Fruit fly (Drosophila melanogaster) whole organism, embryonic: ENCODE results near the gene CG3999.

ENCODE experiments used
- Asciz ChIP-seq: fragments of 200-800 bp; sonication (Bioruptor generic); optimal IDR thresholded peaks from 2 replicates; lab custom pipeline; 2017; ENCODE audit warnings: missing biosample characterization, mild to moderate bottlenecking, missing genetic modification characterization, missing genetic modification reagents
- B-H1 ChIP-seq: fragments of 200-800 bp; sonication (Bioruptor generic); IDR thresholded peaks from 3 replicates; pipeline ENCODE4 v1.3.6; 2022; ENCODE audit warnings: missing biosample characterization, missing genetic modification characterization
- CG10431 ChIP-seq: fragments of 200-800 bp; sonication (Bioruptor generic); optimal IDR thresholded peaks from 3 replicates; lab custom pipeline; 2018; ENCODE audit warnings: missing biosample characterization, mild to moderate bottlenecking, missing genetic modification characterization
- CG11456 ChIP-seq: fragments of 200-800 bp; sonication (Bioruptor generic); IDR thresholded peaks from 3 replicates; pipeline ENCODE4 v1.3.6; 2022; ENCODE audit warnings: missing biosample characterization, missing genetic modification characterization
- CG14441 ChIP-seq: fragments of 200-800 bp; sonication (Bioruptor generic); IDR thresholded peaks from 2 replicates; pipeline ENCODE4 v1.3.6; 2022; ENCODE audit warnings: missing biosample characterization, missing genetic modification characterization
- CG17829 ChIP-seq: fragments of 200-800 bp; optimal IDR thresholded peaks from 2 replicates; lab custom pipeline; 2019; ENCODE audit warnings: missing biosample characterization, mild to moderate bottlenecking, missing genetic modification characterization, moderate library complexity
- CG1832 ChIP-seq: fragments of 200-800 bp; sonication (Bioruptor generic); optimal IDR thresholded peaks from 2 replicates; lab custom pipeline; 2017; ENCODE audit warnings: missing biosample characterization, mild to moderate bottlenecking, missing genetic modification characterization, inconsistent platforms
- CG2875 ChIP-seq: fragments of 200-800 bp; sonication (Bioruptor generic); optimal IDR thresholded peaks from 2 replicates; lab custom pipeline; 2017; ENCODE audit warnings: missing biosample characterization, mild to moderate bottlenecking, missing genetic modification characterization, missing genetic modification reagents
- CG31365 ChIP-seq: fragments of 200-800 bp; sonication (Bioruptor generic); optimal IDR thresholded peaks from 2 replicates; lab custom pipeline; 2018; ENCODE audit warnings: missing biosample characterization, mild to moderate bottlenecking, missing genetic modification characterization
- CG32772 ChIP-seq: fragments of 200-800 bp; sonication (Bioruptor generic); IDR thresholded peaks from 2 replicates; pipeline ENCODE4 v1.3.6; 2022; ENCODE audit warnings: missing biosample characterization, missing genetic modification characterization
- CG33213 ChIP-seq: fragments of 200-800 bp; sonication (Bioruptor generic); optimal IDR thresholded peaks from 3 replicates; lab custom pipeline; 2016; ENCODE audit warnings: missing biosample characterization, missing genetic modification characterization
- CG7357 ChIP-seq: fragments of 200-800 bp; sonication (Bioruptor generic); IDR thresholded peaks from 3 replicates; pipeline ENCODE4 v1.3.6; 2022; ENCODE audit warnings: missing biosample characterization, missing genetic modification characterization
- CG7745 ChIP-seq: fragments of 200-800 bp; sonication (Bioruptor generic); optimal IDR thresholded peaks from 2 replicates; lab custom pipeline; 2018; ENCODE audit warnings: missing biosample characterization, mild to moderate bottlenecking, missing genetic modification characterization, moderate library complexity
- CG8089 ChIP-seq: fragments of 200-800 bp; sonication (Bioruptor generic); optimal IDR thresholded peaks from 3 replicates; lab custom pipeline; 2016; ENCODE audit warnings: missing biosample characterization, missing genetic modification characterization
- CG8765 ChIP-seq: fragments of 200-800 bp; sonication (Bioruptor generic); IDR thresholded peaks from 2 replicates; pipeline ENCODE4 v1.3.6; 2022; ENCODE audit warnings: missing biosample characterization, missing genetic modification characterization
- CG9609 ChIP-seq: fragments of 200-800 bp; sonication (Bioruptor generic); optimal IDR thresholded peaks from 3 replicates; lab custom pipeline; 2016; ENCODE audit warnings: missing biosample characterization, missing genetic modification characterization
- Dip3 ChIP-seq: fragments of 200-800 bp; sonication (Bioruptor generic); optimal IDR thresholded peaks from 3 replicates; lab custom pipeline; 2016; ENCODE audit warnings: missing biosample characterization, missing genetic modification characterization
- Drgx ChIP-seq: fragments of 200-800 bp; sonication (Bioruptor generic); IDR thresholded peaks from 2 replicates; pipeline ENCODE4 v1.3.6; 2022; ENCODE audit warnings: missing biosample characterization, missing genetic modification characterization
- Elba2 ChIP-seq: fragments of 200-800 bp; sonication (Bioruptor generic); optimal IDR thresholded peaks from 3 replicates; lab custom pipeline; 2016; ENCODE audit warnings: missing biosample characterization, missing genetic modification characterization
- Ets97D ChIP-seq: fragments of 200-800 bp; sonication (Bioruptor generic); optimal IDR thresholded peaks from 3 replicates; lab custom pipeline; 2016; ENCODE audit warnings: missing biosample characterization, missing genetic modification characterization
- HLH54F ChIP-seq: fragments of 200-800 bp; sonication (Bioruptor generic); optimal IDR thresholded peaks from 3 replicates; lab custom pipeline; 2016; ENCODE audit warnings: missing biosample characterization, missing genetic modification characterization
- Hr51 ChIP-seq, 2 experiments: fragments of 200-800 bp; sonication (Bioruptor generic); optimal IDR thresholded peaks; 2 replicates in 1 of 2; 3 replicates in 1 of 2; lab custom pipeline; 2016 to 2018; ENCODE audit warnings: missing biosample characterization in 2 of 2, missing genetic modification characterization in 2 of 2, mild to moderate bottlenecking in 1 of 2, moderate library complexity in 1 of 2
- Poxn ChIP-seq: fragments of 200-800 bp; sonication (Bioruptor generic); IDR thresholded peaks from 2 replicates; pipeline ENCODE4 v1.3.6; 2022; ENCODE audit warnings: missing biosample characterization, missing genetic modification characterization
- Tbp ChIP-seq: fragments of >200 bp; optimal IDR thresholded peaks from 2 replicates; lab custom pipeline; 2018; ENCODE audit warnings: missing biosample characterization, missing genetic modification characterization
- Usf ChIP-seq: fragments of 200-800 bp; sonication (Bioruptor generic); optimal IDR thresholded peaks from 2 replicates; lab custom pipeline; 2017; ENCODE audit warnings: missing genotype, missing biosample characterization, missing genetic modification characterization
- al ChIP-seq: fragments of 200-800 bp; sonication (Bioruptor generic); IDR thresholded peaks from 2 replicates; pipeline ENCODE4 v1.3.6; 2022; ENCODE audit warnings: missing biosample characterization, missing genetic modification characterization
- bcd ChIP-seq: fragments of 200-800 bp; sonication (Bioruptor generic); optimal IDR thresholded peaks from 2 replicates; lab custom pipeline; 2017; ENCODE audit warnings: missing biosample characterization, mild to moderate bottlenecking, missing genetic modification characterization
- chinmo ChIP-seq: fragments of 200-800 bp; sonication (Bioruptor generic); IDR thresholded peaks from 4 replicates; pipeline ENCODE4 v1.3.6; 2022; ENCODE audit warnings: missing biosample characterization, missing genetic modification characterization; ENCODE audit not compliant: partially characterized antibody
- chn ChIP-seq: fragments of 200-800 bp; sonication (Bioruptor generic); optimal IDR thresholded peaks from 2 replicates; lab custom pipeline; 2016; ENCODE audit warnings: missing biosample characterization, missing genetic modification characterization
- ci ChIP-seq: fragments of 200-800 bp; sonication (Bioruptor generic); IDR thresholded peaks from 3 replicates; pipeline ENCODE4 v1.3.6; 2022; ENCODE audit warnings: missing biosample characterization, missing genetic modification characterization
- crp ChIP-seq, 2 experiments: fragments of 200-800 bp; sonication (Bioruptor generic); optimal IDR thresholded peaks; 2 replicates in 1 of 2; 3 replicates in 1 of 2; lab custom pipeline; 2017; ENCODE audit warnings: missing biosample characterization in 2 of 2, missing genetic modification characterization in 2 of 2, mild to moderate bottlenecking in 1 of 2, moderate library complexity in 1 of 2
- cwo ChIP-seq: fragments of 200-800 bp; sonication (Bioruptor generic); optimal IDR thresholded peaks from 3 replicates; lab custom pipeline; 2017; ENCODE audit warnings: missing biosample characterization, missing genetic modification characterization, mild to moderate bottlenecking, moderate library complexity, missing genetic modification reagents
- ems ChIP-seq: fragments of 200-800 bp; sonication (Bioruptor generic); optimal IDR thresholded peaks from 3 replicates; lab custom pipeline; 2016; ENCODE audit warnings: missing biosample characterization, missing genetic modification characterization
- gcm ChIP-seq: fragments of 200-800 bp; sonication (Bioruptor generic); optimal IDR thresholded peaks from 2 replicates; lab custom pipeline; 2019; ENCODE audit warnings: missing biosample characterization, mild to moderate bottlenecking, missing genetic modification characterization, moderate library complexity
- gem ChIP-seq: fragments of 200-800 bp; sonication (Bioruptor generic); optimal IDR thresholded peaks from 2 replicates; lab custom pipeline; 2019; ENCODE audit warnings: missing biosample characterization, mild to moderate bottlenecking, missing genetic modification characterization, moderate library complexity
- grau ChIP-seq: fragments of 200-800 bp; optimal IDR thresholded peaks from 3 replicates; lab custom pipeline; 2019; ENCODE audit warnings: missing biosample characterization, mild to moderate bottlenecking, missing genetic modification characterization, moderate library complexity
- gro ChIP-seq: fragments of 200-800 bp; sonication (Bioruptor generic); optimal IDR thresholded peaks from 2 replicates; lab custom pipeline; 2016; ENCODE audit warnings: missing biosample characterization, missing genetic modification characterization
- hth ChIP-seq: fragments of >200 bp; optimal IDR thresholded peaks from 2 replicates; lab custom pipeline; 2017; ENCODE audit warnings: inconsistent platforms
- kay ChIP-seq: fragments of 200-800 bp; sonication (Bioruptor generic); optimal IDR thresholded peaks from 2 replicates; lab custom pipeline; 2016; ENCODE audit warnings: missing biosample characterization, missing genetic modification characterization
- kni ChIP-seq: fragments of 200-800 bp; sonication (Bioruptor generic); optimal IDR thresholded peaks from 3 replicates; lab custom pipeline; 2017; ENCODE audit warnings: mild to moderate bottlenecking, missing biosample characterization, missing genetic modification reagents, missing genetic modification characterization
- lmd ChIP-seq: fragments of 200-800 bp; sonication (Bioruptor generic); IDR thresholded peaks from 2 replicates; pipeline ENCODE4 v1.3.6; 2022; ENCODE audit warnings: missing biosample characterization, missing genetic modification characterization
- mam ChIP-seq: fragments of 200-800 bp; sonication (Bioruptor generic); optimal IDR thresholded peaks from 3 replicates; lab custom pipeline; 2016; ENCODE audit warnings: missing biosample characterization, missing genetic modification characterization
- mld ChIP-seq: fragments of 200-800 bp; sonication (Bioruptor generic); IDR thresholded peaks from 3 replicates; pipeline ENCODE4 v1.3.6; 2022; ENCODE audit warnings: missing biosample characterization, missing genetic modification characterization; ENCODE audit not compliant: partially characterized antibody
- pros ChIP-seq: fragments of 200-800 bp; sonication (Bioruptor generic); optimal IDR thresholded peaks from 3 replicates; lab custom pipeline; 2019; ENCODE audit warnings: missing biosample characterization, mild to moderate bottlenecking, missing genetic modification characterization, moderate library complexity
- rib ChIP-seq: fragments of 200-800 bp; sonication (Bioruptor generic); IDR thresholded peaks from 2 replicates; pipeline ENCODE4 v1.3.6; 2022; ENCODE audit warnings: missing biosample characterization, missing genetic modification characterization
- slbo ChIP-seq: fragments of 200-800 bp; sonication (Bioruptor generic); IDR thresholded peaks from 2 replicates; pipeline ENCODE4 v1.3.6; 2022; ENCODE audit warnings: missing biosample characterization, missing genetic modification characterization
- stwl ChIP-seq: fragments of 200-800 bp; sonication (Bioruptor generic); optimal IDR thresholded peaks from 3 replicates; lab custom pipeline; 2018; ENCODE audit warnings: missing biosample characterization, mild to moderate bottlenecking, missing genetic modification characterization, moderate library complexity
- zf30C ChIP-seq: fragments of 200-800 bp; sonication (Bioruptor generic); optimal IDR thresholded peaks from 3 replicates; lab custom pipeline; 2018; ENCODE audit warnings: missing biosample characterization, mild to moderate bottlenecking, missing genetic modification characterization
- zfh1 ChIP-seq: fragments of 200-800 bp; sonication (Bioruptor generic); IDR thresholded peaks from 3 replicates; pipeline ENCODE4 v1.3.6; 2022; ENCODE audit warnings: missing biosample characterization, missing genetic modification characterization

Gene CG3999

DNA sequence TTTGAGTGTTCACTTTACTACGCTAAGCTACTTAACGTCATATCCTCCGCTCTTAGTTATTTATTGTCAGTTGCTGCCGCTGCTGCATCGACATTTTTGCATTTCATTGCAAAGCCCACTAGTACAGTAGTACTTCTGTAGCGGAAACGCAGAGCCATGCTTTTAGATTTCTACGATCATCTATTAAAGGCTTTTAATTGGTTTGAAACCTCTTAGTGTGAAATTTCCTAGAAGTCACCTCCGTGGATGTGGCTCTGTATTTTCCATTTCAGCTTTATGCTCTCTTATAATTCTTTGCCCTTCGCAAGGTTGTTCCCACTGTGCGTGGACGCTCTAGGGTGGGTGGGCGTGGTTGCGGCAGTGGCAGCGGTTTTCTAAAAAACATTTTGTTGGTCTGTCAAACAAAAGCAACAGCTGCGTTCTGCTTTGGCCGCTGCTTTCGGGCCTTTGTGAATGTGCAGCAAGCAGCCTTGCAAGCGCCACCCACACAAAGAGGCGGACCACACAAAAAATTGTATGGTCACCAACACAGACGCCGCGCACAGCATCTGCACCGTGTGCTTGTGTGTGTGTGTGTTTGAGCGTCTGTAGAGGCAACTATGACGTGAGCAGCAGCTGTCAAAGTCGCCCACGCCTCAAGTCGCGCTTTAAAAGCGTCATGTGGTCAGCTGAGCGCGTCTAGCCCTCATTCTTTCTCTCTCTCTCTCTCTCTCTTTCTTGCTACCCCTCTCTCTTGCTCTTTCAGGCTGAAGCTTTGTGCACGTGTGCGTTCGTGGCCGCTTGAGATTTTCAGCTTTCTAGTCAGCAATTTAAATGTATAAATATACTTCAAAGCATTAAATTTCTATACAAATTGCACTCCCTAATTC is 15.5 kb downstream of the CG3999 start (continued):
- no peak for TF ChIP-seq bcd
- peak in 1 of 2 experiments; percentile 7 for TF ChIP-seq Hr51 (GFP tag; optimal IDR thresholded peaks at IDR 0.05; lab: Kevin White, UChicago)
- no peak for TF ChIP-seq HLH54F (GFP tag; lab: Kevin White, UChicago)
- TF ChIP-seq Tbp (GFP tag; lab: Kevin White, UChicago): no peak
- no peak for TF ChIP-seq mld (GFP tag; lab: Robert Waterston, UW)
- no peak for TF ChIP-seq al (GFP tag; lab: Robert Waterston, UW)
- TF ChIP-seq CG33213 (GFP tag; lab: Kevin White, UChicago): no peak
- TF ChIP-seq Usf (GFP tag; lab: Kevin White, UChicago): no peak
- no peak for TF ChIP-seq CG32772 (GFP tag; lab: Robert Waterston, UW)
- TF ChIP-seq cwo (GFP tag; lab: Kevin White, UChicago): peak; percentile 60
- peak; percentile 26 for TF ChIP-seq gem (tag; lab: Kevin White, UChicago)
- TF ChIP-seq CG8089 (GFP tag; lab: Kevin White, UChicago): no peak
- TF ChIP-seq chinmo (GFP tag; lab: Robert Waterston, UW): peak; percentile 86; the same call in 1 of the 4 replicates
- no peak for TF ChIP-seq rib (GFP tag; lab: Robert Waterston, UW)
- no peak for TF ChIP-seq stwl (tag; lab: Kevin White, UChicago)
- TF ChIP-seq chn (GFP tag; lab: Kevin White, UChicago): peak; percentile 28
- peak; percentile 50 for TF ChIP-seq Drgx (GFP tag; lab: Robert Waterston, UW)
- TF ChIP-seq Ets97D: no peak
- no peak for TF ChIP-seq CG7745 (tag; lab: Kevin White, UChicago)
- no peak for TF ChIP-seq CG8765 (GFP tag; lab: Robert Waterston, UW)
- TF ChIP-seq kni (GFP tag; lab: Kevin White, UChicago): no peak
- no peak for TF ChIP-seq ems (GFP tag; lab: Kevin White, UChicago)
- TF ChIP-seq pros: peak; percentile 11
- no peak for TF ChIP-seq zf30C (GFP tag; lab: Kevin White, UChicago)
- TF ChIP-seq gro (GFP tag; lab: Kevin White, UChicago): no peak
- peak; percentile 16; the same call in 1 of the 2 replicates for TF ChIP-seq slbo (GFP tag; lab: Robert Waterston, UW)
- no peak for TF ChIP-seq CG17829 (tag; lab: Kevin White, UChicago)
- TF ChIP-seq lmd (GFP tag; lab: Robert Waterston, UW): peak; percentile 13; the same call in 1 of the 2 replicates
- no peak for TF ChIP-seq CG11456 (GFP tag; lab: Robert Waterston, UW)
- TF ChIP-seq CG9609: no peak
- 0 out of 3 replicates have a peak, but pooled peaks have one; percentile 28 for TF ChIP-seq CG7357 (GFP tag; lab: Robert Waterston, UW)
- TF ChIP-seq Dip3 (GFP tag; lab: Kevin White, UChicago): no peak
- TF ChIP-seq CG1832 (GFP tag; lab: Kevin White, UChicago): peak; percentile 54
- TF ChIP-seq mam: no peak
- TF ChIP-seq gcm: no peak
- TF ChIP-seq Asciz (GFP tag; lab: Kevin White, UChicago): no peak
- TF ChIP-seq crp (GFP tag; optimal IDR thresholded peaks at IDR 0.05; lab: Kevin White, UChicago): peak in 1 of 2 experiments; percentile 38
- TF ChIP-seq CG14441 (GFP tag; lab: Robert Waterston, UW): 0 out of 2 replicates have a peak, but pooled peaks have one; percentile 21
- no peak for TF ChIP-seq hth (lab: Kevin White, UChicago)
- TF ChIP-seq B-H1 (GFP tag; lab: Robert Waterston, UW): no peak
- peak; percentile 32; the same call in 1 of the 3 replicates for TF ChIP-seq zfh1 (GFP tag; lab: Robert Waterston, UW)
- TF ChIP-seq CG31365 (tag; lab: Kevin White, UChicago): no peak
- no peak for TF ChIP-seq CG10431 (GFP tag; lab: Kevin White, UChicago)
- no peak for TF ChIP-seq Poxn (GFP tag; lab: Robert Waterston, UW)
- TF ChIP-seq Elba2: no peak
- TF ChIP-seq ci (GFP tag; lab: Robert Waterston, UW): 0 out of 3 replicates have a peak, but pooled peaks have one; percentile 29
- TF ChIP-seq CG2875 (GFP tag; lab: Kevin White, UChicago): no peak
- peak; percentile 42 for TF ChIP-seq grau
- TF ChIP-seq kay: no peak
